Worm (Caenorhabditis elegans): ENCODE results near the gene dmsr-16.

Gene dmsr-16

ce11 chrV:6801850-6802249 is 7.0 kb downstream of the dmsr-16 start, which contains the start of gene dmsr-10:
Gene dmsr-10, minus strand, starts transcription at chrV:6801950.
- TF ChIP-seq him-1 (tag; optimal IDR thresholded peaks at IDR 0.05) (no peak), Y53F4B.3 (GFP tag; IDR thresholded peaks at IDR 0.05) (no peak), let-526 (GFP tag; IDR thresholded peaks at IDR 0.05) (no peak), akir-1 (GFP tag; optimal IDR thresholded peaks at IDR 0.05) (no peak), tlf-1 (GFP tag; optimal IDR thresholded peaks at IDR 0.05) (no peak), madf-6 (GFP tag; IDR thresholded peaks at IDR 0.05) (no peak)

- TF ChIP-seq lin-54 (GFP tag; optimal IDR thresholded peaks at IDR 0.05) (no peak), snpc-3.4 (tag; optimal IDR thresholded peaks at IDR 0.05) (no peak), Y53F4B.3 (GFP tag; IDR thresholded peaks at IDR 0.05) (no peak), rec-8 (tag; optimal IDR thresholded peaks at IDR 0.05) (no peak), somi-1 (GFP tag; optimal IDR thresholded peaks at IDR 0.05) (no peak), ZK185.1 (tag; optimal IDR thresholded peaks at IDR 0.05; ENCODE audit: poor library complexity, severe bottlenecking) (no peak)
Observed at ce11 chrV:6799564-6799963, 9.3 kb downstream of the dmsr-16 start, which contains the start of gene dmsr-9. Gene dmsr-9, minus strand, starts transcription at chrV:6799664.

- TF ChIP-seq Y67H2A.10 (GFP tag; conservative IDR thresholded peaks at IDR 0.05) (no peak), lsy-27 (tag; optimal IDR thresholded peaks at IDR 0.05; ENCODE audit: borderline replicate concordance, insufficient read depth) (no peak), lsl-1 (GFP tag; optimal IDR thresholded peaks at IDR 0.05) (no peak), hmg-1.2 (GFP tag; IDR thresholded peaks at IDR 0.05) (peak; percentile 91; the same call in 1 of the 2 replicates), hlh-12 (tag; optimal IDR thresholded peaks at IDR 0.05) (no peak), sdz-38 (tag; optimal IDR thresholded peaks at IDR 0.05) (no peak), lin-35 (GFP tag; optimal IDR thresholded peaks at IDR 0.05) (no peak)
Observed at ce11 chrV:6796894-6797293, 12.0 kb downstream of the dmsr-16 start.

- TF ChIP-seq ceh-40 (GFP tag; IDR thresholded peaks at IDR 0.05) (no peak), ztf-25 (GFP tag; IDR thresholded peaks at IDR 0.05) (no peak), nfyb-1 (GFP tag; IDR thresholded peaks at IDR 0.05) (no peak)
Observed at ce11 chrV:6796264-6796663, 12.6 kb downstream of the dmsr-16 start.

ce11 chrV:6793744-6794239 is 15.1 kb downstream of the dmsr-16 start, which contains the start of gene ZC404.1:
Gene ZC404.1, plus strand, starts transcription at chrV:6794189.
- TF ChIP-seq dox-1 (GFP tag; IDR thresholded peaks at IDR 0.05) (0 out of 2 replicates have a peak, but pooled peaks have one; percentile 10), xnd-1 (tag; optimal IDR thresholded peaks at IDR 0.05) (no peak), tbx-9 (tag; optimal IDR thresholded peaks at IDR 0.05; ENCODE audit: borderline replicate concordance) (no peak), him-1 (tag; optimal IDR thresholded peaks at IDR 0.05) (no peak), gei-17 (GFP tag; optimal IDR thresholded peaks at IDR 0.05) (no peak), F37B4.10 (GFP tag; IDR thresholded peaks at IDR 0.05) (no peak), zfh-2 (GFP tag; conservative IDR thresholded peaks at IDR 0.05) (peak; percentile 92), attf-6 (GFP tag; IDR thresholded peaks at IDR 0.05) (no peak)

- peak; percentile 74 for TF ChIP-seq lin-54 (GFP tag; optimal IDR thresholded peaks at IDR 0.05)
- no peak for TF ChIP-seq snpc-1.1 (tag; optimal IDR thresholded peaks at IDR 0.05; ENCODE audit: insufficient read depth)
- peak; percentile 45 for TF ChIP-seq lsl-1 (GFP tag; optimal IDR thresholded peaks at IDR 0.05)
- no peak for TF ChIP-seq madf-8 (GFP tag; conservative IDR thresholded peaks at IDR 0.05)
- peak; percentile 53; the same call in 1 of the 2 replicates for TF ChIP-seq madf-6 (GFP tag; IDR thresholded peaks at IDR 0.05)
- no peak for TF ChIP-seq egl-44 (GFP tag; IDR thresholded peaks at IDR 0.05)
- no peak for TF ChIP-seq die-1 (tag; optimal IDR thresholded peaks at IDR 0.05)
- peak; percentile 80 for TF ChIP-seq efl-1 (GFP tag; optimal IDR thresholded peaks at IDR 0.05)
- peak; percentile 29 for TF ChIP-seq dpl-1 (GFP tag; optimal IDR thresholded peaks at IDR 0.05)
- no peak for TF ChIP-seq ceh-27 (GFP tag; optimal IDR thresholded peaks at IDR 0.05)
Observed at ce11 chrV:6792973-6793372, 15.9 kb downstream of the dmsr-16 start.

Measured in whole organism, young adult.